Worm (Caenorhabditis elegans) whole organism, early embryonic: Measurements from ENCODE around the gene T25G12.13.

Experiments
- B0310.2 ChIP-seq: sonication (generic microtip); optimal IDR thresholded peaks from 2 replicates; lab custom pipeline; 2016; ENCODE audit warnings: mild to moderate bottlenecking, missing genetic modification characterization, missing compliant biosample characterization
- F13C5.2 ChIP-seq: sonication (generic microtip); optimal IDR thresholded peaks from 2 replicates; lab custom pipeline; 2017; ENCODE audit warnings: mild to moderate bottlenecking, missing genetic modification characterization, inconsistent platforms, missing compliant biosample characterization
- aly-1 ChIP-seq: sonication (generic microtip); optimal IDR thresholded peaks from 2 replicates; lab custom pipeline; 2016; ENCODE audit warnings: missing genetic modification characterization, missing compliant biosample characterization
- ceh-13 ChIP-seq: fragments of 200-800 bp; sonication (Bioruptor generic); optimal IDR thresholded peaks from 2 replicates; lab custom pipeline; 2018; ENCODE audit warnings: mild to moderate bottlenecking, missing genetic modification characterization, missing compliant biosample characterization
- ceh-36 ChIP-seq: sonication (generic microtip); optimal IDR thresholded peaks from 2 replicates; lab custom pipeline; 2016; ENCODE audit warnings: missing genetic modification characterization, inconsistent platforms, missing compliant biosample characterization
- ets-7 ChIP-seq: sonication (generic microtip); optimal IDR thresholded peaks from 2 replicates; lab custom pipeline; 2016; ENCODE audit warnings: missing genotype, missing genetic modification characterization, missing compliant biosample characterization
- flt-1 ChIP-seq: fragments of 200-800 bp; sonication (Bioruptor generic); IDR thresholded peaks from 2 replicates; pipeline ENCODE4 v1.3.6; 2022; ENCODE audit warnings: missing genetic modification characterization, missing compliant biosample characterization
- hmbx-1 ChIP-seq: sonication (generic microtip); optimal IDR thresholded peaks from 2 replicates; lab custom pipeline; 2016; ENCODE audit warnings: mild to moderate bottlenecking, missing genetic modification characterization, missing compliant biosample characterization
- hmg-4 ChIP-seq: fragments of 200-800 bp; sonication (Bioruptor generic); optimal IDR thresholded peaks from 2 replicates; lab custom pipeline; 2018; ENCODE audit warnings: mild to moderate bottlenecking, missing genetic modification characterization, missing compliant biosample characterization
- hnd-1 ChIP-seq: sonication (generic microtip); optimal IDR thresholded peaks from 2 replicates; lab custom pipeline; 2016; ENCODE audit warnings: missing genetic modification characterization, missing compliant biosample characterization
- pes-1 ChIP-seq: fragments of 200-800 bp; sonication (Bioruptor generic); IDR thresholded peaks from 2 replicates; pipeline ENCODE4 v1.3.6; 2022; ENCODE audit warnings: missing genetic modification reagents, missing genetic modification characterization, missing compliant biosample characterization
- scrt-1 ChIP-seq: fragments of 200-800 bp; sonication (Bioruptor generic); IDR thresholded peaks from 2 replicates; pipeline ENCODE4 v1.3.6; 2022; ENCODE audit warnings: missing genetic modification characterization, missing compliant biosample characterization
- sea-1 ChIP-seq: fragments of 200-800 bp; sonication (Bioruptor generic); conservative IDR thresholded peaks from 2 replicates; pipeline ENCODE4 v1.3.6; 2022; ENCODE audit warnings: missing genetic modification characterization, missing compliant biosample characterization
- tbx-11 ChIP-seq: fragments of 200-800 bp; sonication (Bioruptor generic); IDR thresholded peaks from 2 replicates; pipeline ENCODE4 v1.3.6; 2022; ENCODE audit warnings: missing genetic modification characterization, missing compliant biosample characterization
- tbx-37 ChIP-seq: fragments of 200-800 bp; sonication (Bioruptor generic); conservative IDR thresholded peaks from 2 replicates; pipeline ENCODE4 v1.3.6; 2022; ENCODE audit warnings: missing genetic modification reagents, missing genetic modification characterization, missing compliant biosample characterization
- tra-4 ChIP-seq: sonication (generic microtip); optimal IDR thresholded peaks from 2 replicates; lab custom pipeline; 2017; ENCODE audit warnings: missing genetic modification characterization, missing compliant biosample characterization

Gene T25G12.13

DNA sequence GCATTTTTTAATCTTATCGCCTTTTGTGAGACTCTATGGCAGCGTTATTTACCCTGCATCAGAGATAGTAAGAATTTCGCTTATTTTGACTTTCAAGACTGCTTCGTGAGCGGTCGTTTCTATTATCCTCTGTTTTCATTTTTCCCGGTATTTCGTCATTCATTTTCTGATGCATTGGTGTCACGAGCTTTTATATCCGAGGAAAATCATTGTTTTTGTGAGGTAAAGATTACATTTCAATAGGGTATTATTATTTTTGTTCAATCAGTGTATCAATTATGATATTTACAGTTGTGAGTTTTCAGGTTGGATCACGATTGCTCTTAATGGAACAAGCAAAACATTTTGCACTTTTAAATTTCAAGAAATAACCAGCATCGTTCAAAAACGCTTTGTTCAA is 4.1 kb downstream of the T25G12.13 start:
- no peak for TF ChIP-seq hnd-1 (tag; lab: Kevin White, UChicago)
- TF ChIP-seq B0310.2 = no peak
- TF ChIP-seq tbx-11 = no peak
- TF ChIP-seq ceh-36 (tag; lab: Kevin White, UChicago) = no peak
- TF ChIP-seq tra-4 = no peak
- no peak for TF ChIP-seq ets-7 (tag; lab: Kevin White, UChicago)
- TF ChIP-seq F13C5.2 (tag; lab: Kevin White, UChicago) = no peak
- no peak for TF ChIP-seq scrt-1 (GFP tag; lab: Robert Waterston, UW)
- TF ChIP-seq ceh-13 (GFP tag; lab: Kevin White, UChicago) = no peak
- TF ChIP-seq pes-1 = no peak
- TF ChIP-seq tbx-37 (GFP tag; lab: Robert Waterston, UW) = no peak
- no peak for TF ChIP-seq aly-1 (tag; lab: Kevin White, UChicago)
- no peak for TF ChIP-seq hmbx-1 (tag; lab: Kevin White, UChicago)
- no peak for TF ChIP-seq hmg-4 (GFP tag; lab: Kevin White, UChicago)
- no peak for TF ChIP-seq sea-1 (GFP tag; lab: Robert Waterston, UW)
- no peak for TF ChIP-seq flt-1 (GFP tag; lab: Robert Waterston, UW)

DNA sequence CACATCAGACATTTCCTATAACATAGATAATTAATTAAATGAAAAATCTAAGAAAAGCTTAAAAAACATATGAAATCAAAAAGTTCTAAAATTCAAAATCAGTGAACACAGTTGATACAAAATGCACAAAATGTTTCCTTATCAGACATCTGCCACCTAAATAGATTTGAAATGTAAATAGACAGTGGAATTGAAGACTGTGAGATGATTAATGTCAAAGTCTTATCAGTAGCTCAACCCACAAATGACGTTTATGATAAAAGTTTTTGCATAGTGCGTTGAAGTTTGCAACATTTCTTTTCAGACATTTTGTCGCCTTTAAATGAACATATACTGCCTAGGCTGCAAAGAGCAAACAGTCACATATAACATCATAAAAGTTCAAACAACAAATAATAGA is 13.6 kb downstream of the T25G12.13 start, which contains the start of gene Y40C7B.4:
Gene Y40C7B.4, minus strand, starts transcription at position 19 of the 400 bp plus-strand sequence.
- TF ChIP-seq ceh-13 (GFP tag; lab: Kevin White, UChicago) (no peak), B0310.2 (no peak), F13C5.2 (tag; lab: Kevin White, UChicago) (no peak), flt-1 (GFP tag; lab: Robert Waterston, UW) (no peak), hnd-1 (tag; lab: Kevin White, UChicago) (no peak), tra-4 (no peak), tbx-37 (GFP tag; lab: Robert Waterston, UW) (no peak), tbx-11 (no peak), aly-1 (tag; lab: Kevin White, UChicago) (no peak), scrt-1 (GFP tag; lab: Robert Waterston, UW) (no peak), hmbx-1 (tag; lab: Kevin White, UChicago) (no peak)

ce11 chrX:17288378-17288777 is 45.2 kb downstream of the T25G12.13 start:
- no peak for TF ChIP-seq ets-7 (tag; lab: Kevin White, UChicago)
- peak; percentile 64; the same call in 1 of the 2 replicates for TF ChIP-seq flt-1 (GFP tag; lab: Robert Waterston, UW)
- TF ChIP-seq pes-1 = peak; percentile 63

DNA sequence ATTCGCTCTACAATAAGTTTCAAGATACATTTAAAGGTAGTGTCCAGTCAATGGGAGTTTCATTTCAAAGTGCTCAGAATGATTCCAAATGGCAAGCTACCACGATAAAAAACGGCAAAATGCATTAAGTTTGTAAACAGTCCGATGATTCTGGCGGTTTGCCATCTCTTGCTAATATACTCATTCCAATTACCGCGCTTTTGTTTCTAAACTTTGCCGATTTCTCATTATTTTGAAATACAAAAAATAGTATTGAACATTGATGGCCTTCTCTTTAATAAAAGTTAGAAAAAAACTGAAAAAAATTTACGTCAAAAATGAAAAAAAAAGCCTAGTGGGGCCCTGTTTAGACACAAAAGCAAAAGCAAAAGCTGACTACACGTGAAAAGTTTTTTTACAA is 50.9 kb downstream of the T25G12.13 start:
- no peak for TF ChIP-seq tbx-37 (GFP tag; lab: Robert Waterston, UW)
- no peak for TF ChIP-seq scrt-1 (GFP tag; lab: Robert Waterston, UW)
